Worm (Caenorhabditis elegans) whole organism, early embryonic: ENCODE data around the gene sod-4.

Experiments
- B0310.2 ChIP-seq: sonication (generic microtip); optimal IDR thresholded peaks from 2 replicates; lab custom pipeline; 2016; ENCODE audit warnings: mild to moderate bottlenecking, missing genetic modification characterization, missing compliant biosample characterization
- F13C5.2 ChIP-seq: sonication (generic microtip); optimal IDR thresholded peaks from 2 replicates; lab custom pipeline; 2017; ENCODE audit warnings: mild to moderate bottlenecking, missing genetic modification characterization, inconsistent platforms, missing compliant biosample characterization
- aly-1 ChIP-seq: sonication (generic microtip); optimal IDR thresholded peaks from 2 replicates; lab custom pipeline; 2016; ENCODE audit warnings: missing genetic modification characterization, missing compliant biosample characterization
- ama-1 ChIP-seq: fragments of 150-350 bp; optimal IDR thresholded peaks from 2 replicates; lab custom pipeline; 2014
- ceh-13 ChIP-seq: fragments of 200-800 bp; sonication (Bioruptor generic); optimal IDR thresholded peaks from 2 replicates; lab custom pipeline; 2018; ENCODE audit warnings: mild to moderate bottlenecking, missing genetic modification characterization, missing compliant biosample characterization
- hmbx-1 ChIP-seq: sonication (generic microtip); optimal IDR thresholded peaks from 2 replicates; lab custom pipeline; 2016; ENCODE audit warnings: mild to moderate bottlenecking, missing genetic modification characterization, missing compliant biosample characterization
- hmg-4 ChIP-seq: fragments of 200-800 bp; sonication (Bioruptor generic); optimal IDR thresholded peaks from 2 replicates; lab custom pipeline; 2018; ENCODE audit warnings: mild to moderate bottlenecking, missing genetic modification characterization, missing compliant biosample characterization
- pes-1 ChIP-seq: fragments of 200-800 bp; sonication (Bioruptor generic); IDR thresholded peaks from 2 replicates; pipeline ENCODE4 v1.3.6; 2022; ENCODE audit warnings: missing genetic modification reagents, missing genetic modification characterization, missing compliant biosample characterization
- scrt-1 ChIP-seq: fragments of 200-800 bp; sonication (Bioruptor generic); IDR thresholded peaks from 2 replicates; pipeline ENCODE4 v1.3.6; 2022; ENCODE audit warnings: missing genetic modification characterization, missing compliant biosample characterization
- sea-1 ChIP-seq: fragments of 200-800 bp; sonication (Bioruptor generic); conservative IDR thresholded peaks from 2 replicates; pipeline ENCODE4 v1.3.6; 2022; ENCODE audit warnings: missing genetic modification characterization, missing compliant biosample characterization
- tbx-11 ChIP-seq: fragments of 200-800 bp; sonication (Bioruptor generic); IDR thresholded peaks from 2 replicates; pipeline ENCODE4 v1.3.6; 2022; ENCODE audit warnings: missing genetic modification characterization, missing compliant biosample characterization
- tbx-37 ChIP-seq: fragments of 200-800 bp; sonication (Bioruptor generic); conservative IDR thresholded peaks from 2 replicates; pipeline ENCODE4 v1.3.6; 2022; ENCODE audit warnings: missing genetic modification reagents, missing genetic modification characterization, missing compliant biosample characterization

DNA sequence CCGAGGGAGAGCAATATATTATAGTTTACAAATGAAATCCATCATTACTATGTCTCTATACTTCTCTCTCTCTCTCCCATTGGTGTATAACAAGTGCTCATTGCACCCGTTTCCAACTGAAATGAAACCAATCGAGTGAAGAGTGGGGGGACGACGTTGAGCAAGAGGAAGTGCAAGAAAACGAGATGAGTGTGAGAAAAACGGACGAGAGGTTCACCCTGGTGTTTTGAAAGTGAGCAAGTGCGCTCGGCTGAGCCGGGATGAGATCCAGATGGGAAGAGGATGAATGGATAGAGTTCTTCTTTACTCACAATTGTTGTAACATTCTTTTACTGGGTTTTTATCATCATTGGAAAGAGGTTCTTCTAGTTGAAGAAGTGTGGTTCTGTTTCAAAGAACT lies 16.5 kb downstream of the sod-4 start:
- TF ChIP-seq ama-1 (lab: Kevin White, UChicago) (no peak), sea-1 (GFP tag; lab: Robert Waterston, UW) (no peak), F13C5.2 (tag; lab: Kevin White, UChicago) (no peak), tbx-37 (no peak), ceh-13 (GFP tag; lab: Kevin White, UChicago) (no peak), aly-1 (no peak), B0310.2 (no peak), hmg-4 (GFP tag; lab: Kevin White, UChicago) (no peak), pes-1 (GFP tag; lab: Robert Waterston, UW) (no peak), hmbx-1 (tag; lab: Kevin White, UChicago) (no peak), tbx-11 (GFP tag; lab: Robert Waterston, UW) (no peak), scrt-1 (GFP tag; lab: Robert Waterston, UW) (no peak)
